Worm (Caenorhabditis elegans): ENCODE results near the gene R05D3.3.

R05D3.3 gene

ce11 chrIII:8368619-8369018 is 4.8 kb downstream of the R05D3.3 start, which contains the start of gene R05D3.9:
Gene R05D3.9 (minus strand): TSS chrIII:8368719.
- TF ChIP-seq ceh-22 (tag; optimal IDR thresholded peaks at IDR 0.05) (no peak), ceh-14 (tag; optimal IDR thresholded peaks at IDR 0.05) (no peak), lin-11 (tag; optimal IDR thresholded peaks at IDR 0.05) (no peak), sox-4 (tag; optimal IDR thresholded peaks at IDR 0.05) (no peak), npax-4 (tag; optimal IDR thresholded peaks at IDR 0.05) (no peak), madf-2 (tag; optimal IDR thresholded peaks at IDR 0.05) (no peak), hlh-15 (tag; optimal IDR thresholded peaks at IDR 0.05) (no peak), nfya-1 (tag; optimal IDR thresholded peaks at IDR 0.05) (no peak), ref-2 (tag; optimal IDR thresholded peaks at IDR 0.05) (no peak), ama-1 (optimal IDR thresholded peaks at IDR 0.05) (no peak), hlh-13 (GFP tag; optimal IDR thresholded peaks at IDR 0.05) (no peak), sdc-2 (tag; optimal IDR thresholded peaks at IDR 0.05) (no peak), unc-86 (tag; optimal IDR thresholded peaks at IDR 0.05) (no peak)

ce11 chrIII:8369172-8369571 is 5.4 kb downstream of the R05D3.3 start:
- TF ChIP-seq odd-2 (tag; optimal IDR thresholded peaks at IDR 0.05) (no peak), ceh-6 (GFP tag; optimal IDR thresholded peaks at IDR 0.05) (no peak), lin-11 (tag; optimal IDR thresholded peaks at IDR 0.05) (no peak), F13H6.1 (tag; optimal IDR thresholded peaks at IDR 0.05) (no peak), nhr-232 (tag; optimal IDR thresholded peaks at IDR 0.05) (no peak), unc-55 (GFP tag; optimal IDR thresholded peaks at IDR 0.05) (no peak), fkh-10 (GFP tag; optimal IDR thresholded peaks at IDR 0.05) (no peak), fkh-6 (tag; optimal IDR thresholded peaks at IDR 0.05) (no peak), unc-86 (tag; optimal IDR thresholded peaks at IDR 0.05) (no peak), ceh-48 (tag; optimal IDR thresholded peaks at IDR 0.05) (no peak), ets-4 (tag; optimal IDR thresholded peaks at IDR 0.05) (no peak), fax-1 (tag; optimal IDR thresholded peaks at IDR 0.05) (no peak), hlh-6 (tag; optimal IDR thresholded peaks at IDR 0.05) (no peak), ceh-45 (GFP tag; IDR thresholded peaks at IDR 0.05) (no peak), pha-2 (tag; optimal IDR thresholded peaks at IDR 0.05) (no peak), tbx-7 (tag; optimal IDR thresholded peaks at IDR 0.05) (no peak), madf-2 (tag; optimal IDR thresholded peaks at IDR 0.05) (no peak), C08G9.2 (tag; optimal IDR thresholded peaks at IDR 0.05) (no peak)

- TF ChIP-seq ceh-34 (tag; optimal IDR thresholded peaks at IDR 0.05) (no peak), pha-2 (tag; optimal IDR thresholded peaks at IDR 0.05) (no peak), ztf-16 (tag; optimal IDR thresholded peaks at IDR 0.05) (no peak), odd-2 (tag; optimal IDR thresholded peaks at IDR 0.05) (no peak), che-1 (tag; optimal IDR thresholded peaks at IDR 0.05) (no peak), mec-3 (tag; optimal IDR thresholded peaks at IDR 0.05; ENCODE audit: borderline replicate concordance) (no peak), ceh-45 (GFP tag; IDR thresholded peaks at IDR 0.05) (no peak), unc-42 (tag; optimal IDR thresholded peaks at IDR 0.05) (no peak), sdc-2 (tag; optimal IDR thresholded peaks at IDR 0.05) (no peak), dmd-4 (tag; optimal IDR thresholded peaks at IDR 0.05; ENCODE audit: borderline replicate concordance) (no peak), ama-1 (optimal IDR thresholded peaks at IDR 0.05) (no peak), tbx-2 (tag; optimal IDR thresholded peaks at IDR 0.05) (no peak), ceh-19 (GFP tag; optimal IDR thresholded peaks at IDR 0.05) (no peak), hlh-6 (tag; optimal IDR thresholded peaks at IDR 0.05) (no peak), ceh-9 (tag; optimal IDR thresholded peaks at IDR 0.05) (no peak), ceh-31 (tag; optimal IDR thresholded peaks at IDR 0.05) (no peak), npax-4 (tag; optimal IDR thresholded peaks at IDR 0.05) (no peak), nfya-1 (tag; optimal IDR thresholded peaks at IDR 0.05) (no peak)
Observed at ce11 chrIII:8370188-8370587, 6.4 kb downstream of the R05D3.3 start.

ce11 chrIII:8370846-8371257 is 7.0 kb downstream of the R05D3.3 start:
- no peak for TF ChIP-seq sox-4 (tag; optimal IDR thresholded peaks at IDR 0.05)
- no peak for TF ChIP-seq ztf-16 (tag; optimal IDR thresholded peaks at IDR 0.05)
- TF ChIP-seq hlh-30 (tag; optimal IDR thresholded peaks at IDR 0.05; ENCODE audit: insufficient read depth): peak; percentile 20
- no peak for TF ChIP-seq F13H6.1 (tag; optimal IDR thresholded peaks at IDR 0.05)
- TF ChIP-seq madf-2 (tag; optimal IDR thresholded peaks at IDR 0.05): no peak
- no peak for TF ChIP-seq ceh-24 (tag; optimal IDR thresholded peaks at IDR 0.05)
- TF ChIP-seq npax-4 (tag; optimal IDR thresholded peaks at IDR 0.05): no peak
- no peak for TF ChIP-seq hlh-15 (tag; optimal IDR thresholded peaks at IDR 0.05)
- TF ChIP-seq ceh-19 (GFP tag; optimal IDR thresholded peaks at IDR 0.05): no peak
- no peak for TF ChIP-seq lin-11 (tag; optimal IDR thresholded peaks at IDR 0.05)
- TF ChIP-seq nfya-1 (tag; optimal IDR thresholded peaks at IDR 0.05): peak; percentile 57
- peak; percentile 1 for TF ChIP-seq ceh-31 (tag; optimal IDR thresholded peaks at IDR 0.05)
- no peak for TF ChIP-seq fkh-6 (tag; optimal IDR thresholded peaks at IDR 0.05)
- no peak for TF ChIP-seq pros-1 (tag; optimal IDR thresholded peaks at IDR 0.05)
